Worm (Caenorhabditis elegans) whole organism, mixed stage, embryonic: Measurements from ENCODE around the gene F41H10.2.

Experiments used
- M03D4.4 ChIP-seq: sonication (generic microtip); optimal IDR thresholded peaks from 2 replicates; lab custom pipeline; 2017; ENCODE audit warnings: mild to moderate bottlenecking, missing genetic modification characterization, missing compliant biosample characterization
- bed-3 ChIP-seq: fragments of 200-800 bp; sonication (Bioruptor generic); optimal IDR thresholded peaks from 3 replicates; lab custom pipeline; 2018; ENCODE audit warnings: mild to moderate bottlenecking, missing genetic modification characterization, moderate library complexity, missing compliant biosample characterization
- blmp-1 ChIP-seq: fragments of 150-350 bp; optimal IDR thresholded peaks from 2 replicates; lab custom pipeline; 2014; ENCODE audit warnings: missing biosample characterization, missing genetic modification characterization
- ceh-39 ChIP-seq: fragments of 150-350 bp; optimal IDR thresholded peaks from 2 replicates; lab custom pipeline; 2014; ENCODE audit warnings: missing biosample characterization, missing genetic modification characterization
- ceh-43 ChIP-seq: fragments of 200-800 bp; sonication (Bioruptor generic); optimal IDR thresholded peaks from 2 replicates; lab custom pipeline; 2018; ENCODE audit warnings: mild to moderate bottlenecking, missing genetic modification characterization, moderate library complexity, missing compliant biosample characterization
- ceh-83 ChIP-seq: fragments of 200-800 bp; sonication (Bioruptor generic); optimal IDR thresholded peaks from 2 replicates; lab custom pipeline; 2018; ENCODE audit warnings: mild to moderate bottlenecking, missing genetic modification characterization, missing compliant biosample characterization
- ces-1 ChIP-seq: fragments of 150-350 bp; optimal IDR thresholded peaks from 2 replicates; lab custom pipeline; 2014; ENCODE audit warnings: missing biosample characterization, missing genetic modification reagents, missing genetic modification characterization
- cnd-1 ChIP-seq: fragments of 200-800 bp; sonication (Bioruptor generic); optimal IDR thresholded peaks from 2 replicates; lab custom pipeline; 2018; ENCODE audit warnings: mild to moderate bottlenecking, missing genetic modification characterization, missing compliant biosample characterization
- drap-1 ChIP-seq: fragments of 200-800 bp; sonication (Bioruptor generic); optimal IDR thresholded peaks from 3 replicates; lab custom pipeline; 2018; ENCODE audit warnings: mild to moderate bottlenecking, missing genetic modification characterization, missing compliant biosample characterization
- elt-1 ChIP-seq: sonication (generic microtip); optimal IDR thresholded peaks from 2 replicates; lab custom pipeline; 2017; ENCODE audit warnings: missing genetic modification characterization, mild to moderate bottlenecking, missing compliant biosample characterization, antibody characterized with exemption, moderate library complexity, borderline replicate concordance; ENCODE audit not compliant: insufficient read depth
- elt-3 ChIP-seq: fragments of 150-350 bp; optimal IDR thresholded peaks from 2 replicates; lab custom pipeline; 2014; ENCODE audit warnings: missing biosample characterization, missing genetic modification characterization
- flh-1 ChIP-seq: fragments of 200-800 bp; sonication (Bioruptor generic); optimal IDR thresholded peaks from 2 replicates; lab custom pipeline; 2018; ENCODE audit warnings: mild to moderate bottlenecking, missing genetic modification characterization, moderate library complexity, missing compliant biosample characterization
- ham-2 ChIP-seq: fragments of 200-800 bp; sonication (Bioruptor generic); optimal IDR thresholded peaks from 2 replicates; lab custom pipeline; 2018; ENCODE audit warnings: mild to moderate bottlenecking, missing genetic modification characterization, missing compliant biosample characterization
- hlh-1 ChIP-seq: fragments of 150-350 bp; optimal IDR thresholded peaks from 2 replicates; lab custom pipeline; 2014; ENCODE audit warnings: missing biosample characterization, missing genetic modification reagents, missing genetic modification characterization
- lin-13 ChIP-seq: fragments of 150-350 bp; optimal IDR thresholded peaks from 2 replicates; lab custom pipeline; 2014; ENCODE audit warnings: missing biosample characterization, missing genetic modification characterization
- lin-32 ChIP-seq: fragments of 200-800 bp; sonication (Bioruptor generic); optimal IDR thresholded peaks from 2 replicates; lab custom pipeline; 2018; ENCODE audit warnings: mild to moderate bottlenecking, missing genetic modification characterization, missing compliant biosample characterization
- lsy-2 ChIP-seq: fragments of 150-350 bp; optimal IDR thresholded peaks from 2 replicates; lab custom pipeline; 2014; ENCODE audit warnings: missing biosample characterization, missing genetic modification characterization
- mab-5 ChIP-seq: fragments of 150-350 bp; optimal IDR thresholded peaks from 2 replicates; lab custom pipeline; 2014; ENCODE audit warnings: missing biosample characterization, missing genetic modification characterization
- mep-1 ChIP-seq: fragments of 150-350 bp; optimal IDR thresholded peaks from 2 replicates; lab custom pipeline; 2017; ENCODE audit warnings: missing biosample characterization, missing genetic modification reagents, missing genetic modification characterization, inconsistent platforms
- mls-2 ChIP-seq: sonication (generic microtip); optimal IDR thresholded peaks from 2 replicates; lab custom pipeline; 2016; ENCODE audit warnings: mild to moderate bottlenecking, missing genetic modification characterization, moderate library complexity, missing compliant biosample characterization
- nhr-12 ChIP-seq: fragments of 150-350 bp; optimal IDR thresholded peaks from 2 replicates; lab custom pipeline; 2014; ENCODE audit warnings: missing biosample characterization, missing genetic modification characterization
- nhr-2 ChIP-seq: fragments of 150-350 bp; optimal IDR thresholded peaks from 2 replicates; lab custom pipeline; 2014; ENCODE audit warnings: missing biosample characterization, missing genetic modification characterization
- nhr-237 ChIP-seq: fragments of 150-350 bp; optimal IDR thresholded peaks from 2 replicates; lab custom pipeline; 2014; ENCODE audit warnings: missing biosample characterization, missing genetic modification characterization
- nhr-28 ChIP-seq: fragments of 150-350 bp; optimal IDR thresholded peaks from 2 replicates; lab custom pipeline; 2014; ENCODE audit warnings: missing biosample characterization, missing genetic modification characterization
- nhr-76 ChIP-seq: sonication (generic microtip); optimal IDR thresholded peaks from 2 replicates; lab custom pipeline; 2017; ENCODE audit warnings: missing biosample characterization, missing genetic modification characterization
- pha-4 ChIP-seq: fragments of 150-350 bp; optimal IDR thresholded peaks from 2 replicates; lab custom pipeline; 2018; ENCODE audit warnings: missing biosample characterization, missing genetic modification reagents, missing genetic modification characterization
- sem-2 ChIP-seq: fragments of 200-800 bp; sonication (Bioruptor generic); optimal IDR thresholded peaks from 2 replicates; lab custom pipeline; 2018; ENCODE audit warnings: mild to moderate bottlenecking, missing genetic modification characterization, missing compliant biosample characterization
- snpc-4 ChIP-seq: fragments of 150-350 bp; optimal IDR thresholded peaks from 2 replicates; lab custom pipeline; 2014; ENCODE audit warnings: missing biosample characterization, missing genetic modification characterization
- sptf-1 ChIP-seq: sonication (generic microtip); optimal IDR thresholded peaks from 2 replicates; lab custom pipeline; 2017; ENCODE audit warnings: mild to moderate bottlenecking, missing genetic modification characterization, moderate library complexity, missing compliant biosample characterization
- tbx-8 ChIP-seq: fragments of 200-800 bp; sonication (Bioruptor generic); optimal IDR thresholded peaks from 2 replicates; lab custom pipeline; 2018; ENCODE audit warnings: mild to moderate bottlenecking, missing genetic modification characterization, moderate library complexity, missing compliant biosample characterization
- unc-120 ChIP-seq: sonication (generic microtip); optimal IDR thresholded peaks from 2 replicates; lab custom pipeline; 2017; ENCODE audit warnings: missing genetic modification characterization, missing compliant biosample characterization; ENCODE audit not compliant: poor library complexity, severe bottlenecking
- unc-39 ChIP-seq: fragments of 150-350 bp; optimal IDR thresholded peaks from 2 replicates; lab custom pipeline; 2014; ENCODE audit warnings: missing biosample characterization, missing genetic modification characterization
- unc-62 ChIP-seq: fragments of 150-350 bp; optimal IDR thresholded peaks from 2 replicates; lab custom pipeline; 2014; ENCODE audit warnings: missing biosample characterization, missing genetic modification reagents, missing genetic modification characterization
- zip-8 ChIP-seq: fragments of 150-350 bp; optimal IDR thresholded peaks from 2 replicates; lab custom pipeline; 2014; ENCODE audit warnings: missing biosample characterization, missing genetic modification characterization
- ztf-11 ChIP-seq: fragments of 150-350 bp; optimal IDR thresholded peaks from 2 replicates; lab custom pipeline; 2014; ENCODE audit warnings: missing biosample characterization, missing genetic modification characterization

Gene F41H10.2

DNA sequence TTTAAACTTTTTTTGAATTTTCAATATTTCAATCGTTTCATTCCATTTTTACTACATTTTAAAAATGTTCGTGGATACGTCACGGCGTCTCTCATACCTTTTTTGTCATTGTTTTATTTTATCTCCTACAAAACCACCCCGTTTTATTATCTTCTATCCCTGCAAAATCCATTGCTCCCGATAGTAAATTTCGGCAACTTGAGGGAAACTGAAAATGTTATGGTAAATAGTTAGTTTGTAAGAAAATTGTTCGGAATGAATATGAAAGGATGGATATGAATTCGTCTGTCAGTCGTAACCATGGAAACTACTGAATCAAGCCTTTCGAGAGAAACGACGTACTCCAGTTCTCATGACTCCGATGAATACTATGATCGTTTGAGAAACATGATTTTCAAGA, at the start of gene F41H10.2:
F41H10.2 (plus strand) TSS at position 301 of the 400 bp plus-strand sequence.
- no peak for TF ChIP-seq snpc-4 (tag; lab: Kevin White, UChicago)
- no peak for TF ChIP-seq nhr-237
- no peak for TF ChIP-seq drap-1 (GFP tag; lab: Kevin White, UChicago)
- no peak for TF ChIP-seq elt-3 (tag; lab: Kevin White, UChicago)
- TF ChIP-seq ces-1, result no peak
- no peak for TF ChIP-seq blmp-1 (tag; lab: Kevin White, UChicago)
- no peak for TF ChIP-seq unc-120 (tag; lab: Kevin White, UChicago)
- TF ChIP-seq mab-5 (tag; lab: Kevin White, UChicago), result no peak
- no peak for TF ChIP-seq ceh-83 (GFP tag; lab: Kevin White, UChicago)
- no peak for TF ChIP-seq ceh-43
- no peak for TF ChIP-seq sem-2
- no peak for TF ChIP-seq flh-1
- TF ChIP-seq lin-32 (GFP tag; lab: Kevin White, UChicago), result no peak
- no peak for TF ChIP-seq tbx-8 (GFP tag; lab: Kevin White, UChicago)
- no peak for TF ChIP-seq pha-4 (tag; lab: Kevin White, UChicago)
- no peak for TF ChIP-seq unc-62 (GFP tag; lab: Kevin White, UChicago)
- no peak for TF ChIP-seq cnd-1 (tag; lab: Kevin White, UChicago)
- no peak for TF ChIP-seq ztf-11 (tag; lab: Kevin White, UChicago)
- TF ChIP-seq hlh-1 (tag; lab: Kevin White, UChicago), result no peak
- TF ChIP-seq ceh-39 (tag; lab: Kevin White, UChicago), result no peak

- TF ChIP-seq zip-8 (tag; lab: Kevin White, UChicago) (peak; percentile 65), ztf-11 (tag; lab: Kevin White, UChicago) (no peak)
These were observed 49.3 kb upstream of the F41H10.2 start, which contains the start of gene Y4C6B.3 for ce11 chrIV:5332178-5332577. Y4C6B.3 (plus strand) TSS chrIV:5332478.

DNA sequence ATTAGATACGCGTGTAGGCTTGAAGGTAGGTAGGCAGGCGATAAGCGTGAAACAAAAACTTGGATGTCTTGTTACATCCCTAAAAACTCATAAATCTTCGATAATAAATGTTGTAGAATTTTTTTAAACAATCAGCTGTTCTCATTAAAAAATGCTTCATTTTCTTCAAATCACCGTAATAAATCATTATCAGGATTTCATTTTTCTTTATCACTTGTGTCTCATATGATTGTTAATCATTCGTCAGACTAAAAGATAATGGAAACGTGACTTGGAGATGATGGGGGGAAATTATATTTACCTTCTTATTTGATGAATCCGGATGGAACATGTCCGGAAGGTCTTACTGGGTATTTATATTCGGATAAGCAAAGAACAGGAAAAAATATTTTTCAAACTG, 48.0 kb upstream of the F41H10.2 start:
- no peak for TF ChIP-seq sptf-1 (tag; lab: Kevin White, UChicago)

DNA sequence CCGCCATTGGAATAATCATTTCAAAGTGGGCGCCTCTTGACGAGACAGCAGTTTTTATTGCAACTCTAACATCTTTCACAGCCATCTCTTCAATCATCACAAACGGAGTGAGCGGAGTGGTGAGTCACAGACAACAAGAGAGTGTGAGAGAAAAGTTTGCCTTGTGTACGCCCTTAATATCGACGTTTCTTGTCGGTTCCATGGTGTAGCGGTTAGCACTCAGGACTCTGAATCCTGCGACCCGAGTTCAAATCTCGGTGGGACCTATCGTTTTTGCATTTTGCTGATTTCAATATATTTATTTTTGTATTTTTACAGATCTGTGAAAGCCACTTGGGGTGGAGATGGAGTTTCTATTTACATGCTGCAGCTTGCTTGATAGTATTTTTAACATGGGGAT, 46.9 kb upstream of the F41H10.2 start:
- TF ChIP-seq unc-120 (tag; lab: Kevin White, UChicago), result no peak
- TF ChIP-seq zip-8 (tag; lab: Kevin White, UChicago), result no peak
- TF ChIP-seq ham-2 (GFP tag; lab: Kevin White, UChicago), result no peak
- TF ChIP-seq mls-2 (tag; lab: Kevin White, UChicago), result no peak
- no peak for TF ChIP-seq elt-3 (tag; lab: Kevin White, UChicago)
- no peak for TF ChIP-seq drap-1 (GFP tag; lab: Kevin White, UChicago)
- TF ChIP-seq sptf-1 (tag; lab: Kevin White, UChicago), result no peak
- no peak for TF ChIP-seq nhr-237
- TF ChIP-seq hlh-1 (tag; lab: Kevin White, UChicago), result no peak
- no peak for TF ChIP-seq ces-1
- no peak for TF ChIP-seq elt-1 (tag; lab: Kevin White, UChicago)
- TF ChIP-seq nhr-12 (tag; lab: Kevin White, UChicago), result peak; percentile 12
- TF ChIP-seq cnd-1 (tag; lab: Kevin White, UChicago), result no peak
- peak; percentile 66 for TF ChIP-seq bed-3
- TF ChIP-seq ztf-11 (tag; lab: Kevin White, UChicago), result no peak
- TF ChIP-seq ceh-39 (tag; lab: Kevin White, UChicago), result no peak
- TF ChIP-seq lsy-2, result peak; percentile 12
- TF ChIP-seq unc-62 (GFP tag; lab: Kevin White, UChicago), result no peak
- no peak for TF ChIP-seq M03D4.4 (tag; lab: Kevin White, UChicago)
- TF ChIP-seq pha-4 (tag; lab: Kevin White, UChicago), result no peak
- TF ChIP-seq flh-1, result no peak
- no peak for TF ChIP-seq nhr-76 (tag; lab: Kevin White, UChicago)
- TF ChIP-seq mep-1, result peak; percentile 20
- TF ChIP-seq tbx-8 (GFP tag; lab: Kevin White, UChicago), result no peak
- no peak for TF ChIP-seq blmp-1 (tag; lab: Kevin White, UChicago)
- peak; percentile 45 for TF ChIP-seq ceh-83 (GFP tag; lab: Kevin White, UChicago)
- no peak for TF ChIP-seq mab-5 (tag; lab: Kevin White, UChicago)
- no peak for TF ChIP-seq sem-2
- no peak for TF ChIP-seq lin-32 (GFP tag; lab: Kevin White, UChicago)
- TF ChIP-seq ceh-43, result peak; percentile 44
- TF ChIP-seq nhr-2 (tag; lab: Kevin White, UChicago), result no peak
- TF ChIP-seq lin-13, result no peak
- TF ChIP-seq unc-39 (tag; lab: Kevin White, UChicago), result no peak
- TF ChIP-seq snpc-4 (tag; lab: Kevin White, UChicago), result no peak
- TF ChIP-seq nhr-28 (tag; lab: Kevin White, UChicago), result no peak
- TF ChIP-seq, all 35 proteins: peak for 6
